Fruit fly (Drosophila melanogaster) whole organism, wandering third instar larva: ENCODE measurements around the gene DIP2.

Experiments
- Abd-B ChIP-seq: fragments of >200 bp; optimal IDR thresholded peaks from 2 replicates; lab custom pipeline; 2017; ENCODE audit warnings: missing biosample characterization, missing genetic modification characterization
- CG32264 ChIP-seq: fragments of 200-800 bp; sonication (Bioruptor generic); optimal IDR thresholded peaks from 2 replicates; lab custom pipeline; 2016; ENCODE audit warnings: missing biosample characterization, missing genetic modification characterization
- CG9705 ChIP-seq: fragments of 200-800 bp; sonication (Bioruptor generic); optimal IDR thresholded peaks from 2 replicates; lab custom pipeline; 2018; ENCODE audit warnings: missing biosample characterization, mild to moderate bottlenecking, missing genetic modification characterization
- CrebA ChIP-seq: fragments of 200-800 bp; sonication (Bioruptor generic); optimal IDR thresholded peaks from 2 replicates; lab custom pipeline; 2016; ENCODE audit warnings: missing biosample characterization, mild to moderate bottlenecking, missing genetic modification characterization, borderline replicate concordance
- Dfd ChIP-seq: fragments of >200 bp; optimal IDR thresholded peaks from 2 replicates; lab custom pipeline; 2017; ENCODE audit warnings: missing biosample characterization, missing genetic modification characterization
- Dif ChIP-seq: fragments of 200-275, 200-300 bp; sonication (Bioruptor generic); optimal IDR thresholded peaks from 2 replicates; lab custom pipeline; 2018; ENCODE audit warnings: missing biosample characterization, missing genetic modification characterization; ENCODE audit not compliant: partially characterized antibody
- GATAd ChIP-seq: sonication (Bioruptor generic); optimal IDR thresholded peaks from 2 replicates; lab custom pipeline; 2016; ENCODE audit warnings: missing biosample characterization, missing genetic modification characterization
- HLH106 ChIP-seq: fragments of 200-800 bp; optimal IDR thresholded peaks from 3 replicates; lab custom pipeline; 2019; ENCODE audit warnings: missing biosample characterization, mild to moderate bottlenecking, missing genetic modification characterization, moderate library complexity
- Hnf4 ChIP-seq: fragments of 200-800 bp; sonication (Bioruptor generic); optimal IDR thresholded peaks from 2 replicates; lab custom pipeline; 2016; ENCODE audit warnings: missing biosample characterization, mild to moderate bottlenecking, missing genetic modification characterization
- Hr78 ChIP-seq: fragments of >200 bp; optimal IDR thresholded peaks from 2 replicates; lab custom pipeline; 2017; ENCODE audit warnings: missing biosample characterization, missing genetic modification characterization
- Hr83 ChIP-seq: fragments of 200-300 bp; sonication (Bioruptor generic); optimal IDR thresholded peaks from 2 replicates; lab custom pipeline; 2016; ENCODE audit warnings: missing biosample characterization, mild to moderate bottlenecking, missing genetic modification characterization, moderate library complexity; ENCODE audit not compliant: poor library complexity, severe bottlenecking
- Jra ChIP-seq: sonication (Bioruptor generic); optimal IDR thresholded peaks from 2 replicates; lab custom pipeline; 2016; ENCODE audit warnings: missing biosample characterization, missing genetic modification characterization
- Mio ChIP-seq: sonication (Bioruptor generic); optimal IDR thresholded peaks from 2 replicates; lab custom pipeline; 2016; ENCODE audit warnings: missing biosample characterization, missing genetic modification characterization
- Myc ChIP-seq: fragments of >200 bp; optimal IDR thresholded peaks from 2 replicates; lab custom pipeline; 2017
- N ChIP-seq: fragments of >200 bp; optimal IDR thresholded peaks from 2 replicates; lab custom pipeline; 2018; ENCODE audit warnings: missing biosample characterization, missing external identifiers, missing genetic modification characterization
- OdsH ChIP-seq: fragments of 200-800 bp; sonication (Bioruptor generic); optimal IDR thresholded peaks from 2 replicates; lab custom pipeline; 2016; ENCODE audit warnings: missing biosample characterization, mild to moderate bottlenecking, missing genetic modification characterization
- Rel ChIP-seq, 2 experiments: fragments of 200-800 bp; sonication (Bioruptor generic) in 1 of 2; optimal IDR thresholded peaks; 2 replicates in 1 of 2; 3 replicates in 1 of 2; lab custom pipeline; 2016 to 2019; ENCODE audit warnings: mild to moderate bottlenecking in 2 of 2, missing biosample characterization in 2 of 2, missing genetic modification characterization in 2 of 2, moderate library complexity in 1 of 2
- Sp1 ChIP-seq: fragments of 200-800 bp; sonication (Bioruptor generic); optimal IDR thresholded peaks from 3 replicates; lab custom pipeline; 2019; ENCODE audit warnings: missing biosample characterization, mild to moderate bottlenecking, missing genetic modification characterization, moderate library complexity
- Vsx2 ChIP-seq: fragments of 200-300, 225-300 bp; sonication (Bioruptor generic); optimal IDR thresholded peaks from 2 replicates; lab custom pipeline; 2018; ENCODE audit warnings: missing biosample characterization, missing genetic modification characterization; ENCODE audit not compliant: partially characterized antibody
- br ChIP-seq: fragments of 200-800 bp; sonication (Bioruptor generic); optimal IDR thresholded peaks from 2 replicates; lab custom pipeline; 2016; ENCODE audit warnings: missing biosample characterization, missing genetic modification characterization
- brk ChIP-seq: fragments of 200-800 bp; sonication (Bioruptor generic); optimal IDR thresholded peaks from 2 replicates; lab custom pipeline; 2016; ENCODE audit warnings: missing biosample characterization, mild to moderate bottlenecking, missing genetic modification characterization
- dl ChIP-seq, 2 experiments: fragments of 175-275, 200-275 bp in 1 of 2; fragments of 200-275 bp in 1 of 2; sonication (Bioruptor generic); optimal IDR thresholded peaks; lab custom pipeline; 2018; ENCODE audit warnings: mild to moderate bottlenecking in 2 of 2, missing biosample characterization in 2 of 2, missing genetic modification characterization in 2 of 2, moderate library complexity in 2 of 2; ENCODE audit not compliant: partially characterized antibody in 2 of 2, insufficient read depth in 1 of 2
- dmrt93B ChIP-seq: fragments of 200-800 bp; sonication (Bioruptor generic); optimal IDR thresholded peaks from 2 replicates; lab custom pipeline; 2018; ENCODE audit warnings: missing biosample characterization, mild to moderate bottlenecking, missing genetic modification characterization
- dsf ChIP-seq: sonication (Bioruptor generic); optimal IDR thresholded peaks from 2 replicates; lab custom pipeline; 2016; ENCODE audit warnings: missing biosample characterization, missing genetic modification characterization, borderline replicate concordance
- ey ChIP-seq: fragments of 200-800 bp; sonication (Bioruptor generic); optimal IDR thresholded peaks from 2 replicates; lab custom pipeline; 2016; ENCODE audit warnings: missing biosample characterization, missing genetic modification characterization
- foxo ChIP-seq, 2 experiments: fragments of 200-800 bp; sonication (Bioruptor generic); optimal IDR thresholded peaks; 2 replicates in 1 of 2; 3 replicates in 1 of 2; lab custom pipeline; 2016 to 2017; ENCODE audit warnings: missing biosample characterization in 2 of 2, missing genetic modification characterization in 2 of 2
- fru ChIP-seq: fragments of 200-800 bp; sonication (Bioruptor generic); optimal IDR thresholded peaks from 3 replicates; lab custom pipeline; 2016; ENCODE audit warnings: missing biosample characterization, mild to moderate bottlenecking, missing genetic modification characterization
- h ChIP-seq: fragments of 200-800 bp; sonication (Bioruptor generic); optimal IDR thresholded peaks from 3 replicates; lab custom pipeline; 2016; ENCODE audit warnings: missing biosample characterization, mild to moderate bottlenecking, missing genetic modification characterization
- jim ChIP-seq: fragments of 175-275, 200-325 bp; sonication (Bioruptor generic); optimal IDR thresholded peaks from 2 replicates; lab custom pipeline; 2016; ENCODE audit warnings: missing biosample characterization, mild to moderate bottlenecking, missing genetic modification characterization
- lola ChIP-seq: fragments of >200 bp; optimal IDR thresholded peaks from 2 replicates; lab custom pipeline; 2017; ENCODE audit warnings: missing biosample characterization, missing genetic modification characterization
- pan ChIP-seq: fragments of >200 bp; optimal IDR thresholded peaks from 2 replicates; lab custom pipeline; 2017
- psq ChIP-seq: fragments of 200-800 bp; sonication (Bioruptor generic); optimal IDR thresholded peaks from 3 replicates; lab custom pipeline; 2017; ENCODE audit warnings: missing biosample characterization, mild to moderate bottlenecking, missing genetic modification characterization, moderate library complexity
- rgr ChIP-seq: fragments of 200-800 bp; sonication (Bioruptor generic); optimal IDR thresholded peaks from 3 replicates; lab custom pipeline; 2016; ENCODE audit warnings: missing biosample characterization, mild to moderate bottlenecking, missing genetic modification characterization
- sage ChIP-seq: fragments of 200-800 bp; sonication (Bioruptor generic); optimal IDR thresholded peaks from 2 replicates; lab custom pipeline; 2016; ENCODE audit warnings: missing biosample characterization, mild to moderate bottlenecking, missing genetic modification characterization
- sv ChIP-seq: fragments of 200-800 bp; sonication (Bioruptor generic); optimal IDR thresholded peaks from 3 replicates; lab custom pipeline; 2016; ENCODE audit warnings: missing biosample characterization, missing genetic modification characterization
- tai ChIP-seq: sonication (Bioruptor generic); optimal IDR thresholded peaks from 2 replicates; lab custom pipeline; 2016; ENCODE audit warnings: missing biosample characterization, missing genetic modification characterization
- usp ChIP-seq: fragments of >200 bp; optimal IDR thresholded peaks from 2 replicates; lab custom pipeline; 2017; ENCODE audit warnings: missing biosample characterization, missing genetic modification characterization
- woc ChIP-seq: sonication (Bioruptor generic); optimal IDR thresholded peaks from 2 replicates; lab custom pipeline; 2016; ENCODE audit warnings: missing biosample characterization, mild to moderate bottlenecking, missing genetic modification characterization

The DIP2 gene

dm6 chr3L:224004-224951 lies 33.5 kb downstream of the DIP2 start:
- TF ChIP-seq CG32264 (GFP tag; lab: Kevin White, UChicago) (no peak), tai (GFP tag; lab: Kevin White, UChicago) (peak; percentile 56), sv (GFP tag; lab: Kevin White, UChicago) (no peak), pan (lab: Kevin White, UChicago) (no peak), dl (GFP tag; optimal IDR thresholded peaks at IDR 0.05; lab: Kevin White, UChicago; ENCODE audit: insufficient read depth in 1 of 2, partially characterized antibody in 2 of 2) (peak in 1 of 2 experiments; percentile 32), HLH106 (no peak), N (GFP tag; lab: Kevin White, UChicago) (no peak), foxo (GFP tag; optimal IDR thresholded peaks at IDR 0.05; lab: Kevin White, UChicago) (no peak), dmrt93B (GFP tag; lab: Kevin White, UChicago) (no peak), CrebA (GFP tag; lab: Kevin White, UChicago) (no peak), GATAd (GFP tag; lab: Kevin White, UChicago) (no peak), ey (GFP tag; lab: Kevin White, UChicago) (no peak), Abd-B (no peak), dsf (GFP tag; lab: Kevin White, UChicago) (no peak), CG9705 (GFP tag; lab: Kevin White, UChicago) (no peak), h (GFP tag; lab: Kevin White, UChicago) (no peak), Rel (GFP tag; optimal IDR thresholded peaks at IDR 0.05; lab: Kevin White, UChicago) (no peak), Rel (tag; optimal IDR thresholded peaks at IDR 0.05; lab: Kevin White, UChicago) (peak; percentile 29), Dif (peak; percentile 76), Myc (lab: Kevin White, UChicago) (no peak), usp (GFP tag; lab: Kevin White, UChicago) (no peak), br (GFP tag; lab: Kevin White, UChicago) (no peak), lola (no peak), Vsx2 (GFP tag; lab: Kevin White, UChicago) (no peak), Sp1 (GFP tag; lab: Kevin White, UChicago) (peak; percentile 28), brk (GFP tag; lab: Kevin White, UChicago) (no peak), woc (no peak), Mio (GFP tag; lab: Kevin White, UChicago) (peak; percentile 19), sage (GFP tag; lab: Kevin White, UChicago) (no peak), fru (GFP tag; lab: Kevin White, UChicago) (no peak), psq (no peak), Dfd (GFP tag; lab: Kevin White, UChicago) (no peak), rgr (GFP tag; lab: Kevin White, UChicago) (no peak), Hr83 (GFP tag; lab: Kevin White, UChicago) (peak; percentile 52), OdsH (GFP tag; lab: Kevin White, UChicago) (peak; percentile 14), Jra (GFP tag; lab: Kevin White, UChicago) (no peak), Hr78 (GFP tag; lab: Kevin White, UChicago) (no peak), Hnf4 (GFP tag; lab: Kevin White, UChicago) (peak; percentile 72), jim (peak; percentile 72)
